Fruit fly (Drosophila melanogaster) whole organism: ENCODE measurements around the gene Klp10A.
A peak's percentile ranks its signal among the peaks of the same experiment; 100 is the strongest.

ENCODE experiments used
- CG8478 ChIP-seq: fragments of >200 bp; optimal IDR thresholded peaks from 2 replicates; lab custom pipeline; 2018; ENCODE audit warnings: inconsistent platforms
- Dll ChIP-seq: fragments of >200 bp; optimal IDR thresholded peaks from 2 replicates; lab custom pipeline; 2017
- EcR ChIP-seq, 2 experiments: fragments of >200 bp; optimal IDR thresholded peaks; 2 replicates each; lab custom pipeline; 2017; ENCODE audit warnings: missing biosample characterization in 2 of 2, missing genetic modification characterization in 2 of 2, missing genetic modification reagents in 2 of 2
- pan ChIP-seq: fragments of >200 bp; optimal IDR thresholded peaks from 2 replicates; lab custom pipeline; 2017
- psq ChIP-seq: fragments of >200 bp; optimal IDR thresholded peaks from 2 replicates; lab custom pipeline; 2017
- usp ChIP-seq: fragments of >200 bp; optimal IDR thresholded peaks from 2 replicates; lab custom pipeline; 2017; ENCODE audit warnings: missing biosample characterization, missing genetic modification characterization, mixed read lengths

Gene Klp10A

DNA sequence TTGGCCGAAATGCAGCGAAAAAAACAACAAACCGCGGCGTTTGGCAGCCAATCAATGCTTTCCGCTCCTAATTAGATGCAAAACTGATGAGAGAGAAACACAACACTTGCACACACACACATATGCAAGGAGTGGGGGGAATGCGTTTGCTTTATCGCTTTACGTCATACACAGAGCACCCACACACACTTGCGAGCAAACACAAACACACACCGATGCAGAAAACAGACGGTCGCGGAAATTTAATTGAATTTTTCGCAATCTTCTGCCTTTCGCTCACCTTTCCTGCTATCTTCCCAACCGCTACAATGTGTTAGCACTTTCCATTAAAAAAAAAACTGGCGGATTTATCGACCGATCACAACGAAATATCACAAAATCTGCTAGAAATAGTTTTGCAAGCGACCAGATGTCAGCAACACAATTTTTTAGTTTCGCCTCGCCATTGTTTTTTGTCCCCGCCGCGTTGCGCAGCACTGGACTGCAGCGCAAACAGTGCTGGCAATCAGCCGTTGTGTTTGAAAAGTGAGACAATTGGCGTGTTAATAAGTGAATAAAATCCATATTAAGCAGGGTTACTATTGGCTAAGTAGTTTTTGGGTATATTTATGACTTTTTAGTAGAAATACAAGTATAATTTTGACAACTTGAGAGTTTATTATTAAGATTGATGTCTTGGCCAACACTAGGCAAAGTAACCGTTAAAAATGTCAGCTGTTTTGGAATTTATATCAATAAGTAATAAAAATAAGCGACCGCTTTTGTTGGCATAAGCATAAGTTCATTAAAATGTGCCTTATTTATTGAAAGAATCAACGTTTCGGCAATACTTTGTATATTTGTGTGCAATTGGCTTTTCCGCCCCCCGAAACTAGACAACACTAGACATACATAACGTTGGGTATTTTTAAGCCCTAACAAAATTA is at the start of gene Klp10A:
TSS of gene Klp10A (minus strand) at position 532 of the 926 bp plus-strand sequence.
- TF ChIP-seq psq (lab: Kevin White, UChicago) (no peak), pan (lab: Kevin White, UChicago) (no peak), Dll (lab: Kevin White, UChicago) (no peak), usp (no peak), EcR (GFP tag; optimal IDR thresholded peaks at IDR 0.05; lab: Kevin White, UChicago) (no peak), CG8478 (lab: Kevin White, UChicago) (no peak)

- TF ChIP-seq pan (lab: Kevin White, UChicago) (no peak), EcR (GFP tag; optimal IDR thresholded peaks at IDR 0.05; lab: Kevin White, UChicago) (no peak), CG8478 (lab: Kevin White, UChicago) (no peak), usp (no peak), psq (lab: Kevin White, UChicago) (no peak), Dll (lab: Kevin White, UChicago) (no peak)
These were observed 45.7 kb upstream of the Klp10A start, which contains the start of gene CG15200 for dm6 chrX:11182631-11183030. TSS of gene CG15200 (plus strand) at chrX:11182931.

DNA sequence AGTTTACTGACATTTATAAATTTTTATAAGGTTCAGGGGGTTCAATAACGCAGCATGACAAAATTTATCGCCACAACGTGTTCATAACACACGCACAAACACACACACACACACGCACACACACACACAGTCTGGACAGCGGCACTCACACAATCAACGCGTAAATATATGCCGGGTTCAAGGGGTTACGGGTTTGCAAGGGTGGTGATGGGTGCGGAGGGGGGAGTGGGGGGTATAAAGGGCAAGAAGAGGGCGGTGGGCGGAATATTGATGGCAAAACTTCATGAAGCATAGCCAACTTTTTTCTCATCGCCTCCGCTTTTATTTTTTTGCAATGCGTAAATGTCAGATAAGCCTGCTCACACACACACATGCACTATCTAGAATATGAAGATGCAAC is 39.2 kb upstream of the Klp10A start:
- TF ChIP-seq usp (no peak), pan (lab: Kevin White, UChicago) (no peak), Dll (lab: Kevin White, UChicago) (no peak), EcR (GFP tag; optimal IDR thresholded peaks at IDR 0.05; lab: Kevin White, UChicago) (no peak), CG8478 (lab: Kevin White, UChicago) (no peak), psq (lab: Kevin White, UChicago) (no peak)

- no peak for TF ChIP-seq usp
- no peak for TF ChIP-seq EcR (GFP tag; optimal IDR thresholded peaks at IDR 0.05; lab: Kevin White, UChicago)
- TF ChIP-seq Dll (lab: Kevin White, UChicago): no peak
- no peak for TF ChIP-seq psq (lab: Kevin White, UChicago)
- TF ChIP-seq CG8478 (lab: Kevin White, UChicago): no peak
These were observed 33.7 kb upstream of the Klp10A start, which contains the start of gene CG1394 for dm6 chrX:11170578-11170977. TSS of gene CG1394 (minus strand) at chrX:11170678.

dm6 chrX:11168958-11169357 is 32.0 kb upstream of the Klp10A start, which contains the start of gene Antdh:
TSS of gene Antdh (minus strand) at chrX:11169058.
- TF ChIP-seq pan (lab: Kevin White, UChicago) (no peak), psq (lab: Kevin White, UChicago) (no peak), Dll (lab: Kevin White, UChicago) (no peak), usp (no peak), CG8478 (lab: Kevin White, UChicago) (no peak), EcR (GFP tag; optimal IDR thresholded peaks at IDR 0.05; lab: Kevin White, UChicago) (no peak)

DNA sequence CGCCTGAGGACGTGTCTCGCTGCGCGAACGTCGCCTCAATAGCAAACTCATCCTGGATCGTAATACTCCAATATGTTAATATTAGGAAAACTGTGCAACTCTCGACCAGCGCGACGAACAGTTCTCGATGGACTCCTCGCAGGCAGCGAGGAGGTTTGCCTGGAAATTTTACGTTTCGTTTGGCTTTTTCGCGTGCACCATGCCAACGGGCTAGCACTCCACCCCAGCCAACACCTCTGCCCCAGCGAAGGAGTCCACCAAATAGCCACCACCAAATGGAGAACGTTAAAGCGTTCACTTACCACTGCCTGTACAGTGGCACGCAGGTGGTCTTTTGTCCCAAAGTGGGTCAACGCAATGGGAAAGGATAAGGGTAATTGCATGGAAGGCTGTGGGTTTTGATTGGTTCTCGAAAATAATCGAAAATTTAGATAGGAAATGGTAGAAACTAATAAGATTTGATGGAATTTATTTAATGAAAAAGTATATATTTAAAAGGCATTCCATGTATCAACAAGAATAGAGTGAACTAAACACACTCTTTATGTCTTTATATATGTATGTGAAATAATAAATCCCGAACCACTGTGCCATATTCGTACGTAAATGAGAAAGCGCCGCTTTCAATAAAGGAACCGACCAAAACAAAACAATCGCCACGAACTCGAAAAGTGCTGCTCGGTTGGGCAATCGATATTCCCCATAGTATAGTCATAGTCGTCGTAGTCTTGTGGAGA is 23.0 kb upstream of the Klp10A start, which contains the start of gene CG32668:
TSS of gene CG32668 (minus strand) at position 51 of the 737 bp plus-strand sequence.
- TF ChIP-seq EcR (GFP tag; optimal IDR thresholded peaks at IDR 0.05; lab: Kevin White, UChicago): no peak

DNA sequence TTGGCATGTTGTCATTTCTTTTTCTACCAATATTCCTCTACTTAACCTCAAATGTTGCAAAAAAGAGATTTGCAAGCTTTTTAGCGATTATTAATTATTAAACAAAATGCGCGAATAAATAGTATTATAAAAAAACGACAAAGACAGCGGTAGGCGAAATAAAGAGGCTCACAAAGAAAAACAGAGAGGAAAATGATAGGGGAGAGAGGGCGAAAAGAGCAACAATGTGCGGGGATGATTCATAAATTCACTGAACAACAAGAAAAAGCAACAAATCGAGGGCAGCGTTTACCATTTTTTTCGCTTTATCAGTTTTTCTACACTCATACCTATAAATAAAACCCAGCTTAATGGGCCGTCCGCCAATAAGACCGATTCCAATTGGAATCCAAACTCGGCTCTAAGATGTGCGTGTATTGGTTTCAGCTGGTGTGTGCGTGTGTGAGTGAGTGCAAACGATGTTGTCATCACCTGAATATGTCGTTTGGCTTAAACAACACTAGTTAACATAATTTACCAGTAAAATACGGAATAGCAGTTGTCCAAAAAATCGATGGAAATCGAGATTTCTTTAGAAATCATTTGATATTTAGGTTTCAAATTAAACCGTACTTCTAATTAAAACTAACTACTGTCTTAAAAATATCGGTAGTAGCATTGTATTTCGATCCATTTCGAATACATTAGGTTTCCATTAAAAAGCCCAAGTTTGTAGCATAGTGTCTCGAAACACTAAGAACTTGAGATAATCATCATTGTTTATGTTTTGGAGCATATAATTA is 19.1 kb upstream of the Klp10A start:
- TF ChIP-seq Dll (lab: Kevin White, UChicago): no peak
- TF ChIP-seq usp: no peak

- TF ChIP-seq psq (lab: Kevin White, UChicago) (no peak), Dll (lab: Kevin White, UChicago) (peak; percentile 83), CG8478 (lab: Kevin White, UChicago) (peak; percentile 56), usp (no peak), EcR (GFP tag; optimal IDR thresholded peaks at IDR 0.05; lab: Kevin White, UChicago) (no peak), pan (lab: Kevin White, UChicago) (no peak)
These were observed 17.7 kb upstream of the Klp10A start for dm6 chrX:11154511-11155197.

dm6 chrX:11153826-11154510 is 17.1 kb upstream of the Klp10A start, which contains the start of the genes rtv and Dlic:
TSS of gene rtv (minus strand) at chrX:11153990.
TSS of gene Dlic (plus strand) at chrX:11154421.
- TF ChIP-seq CG8478 (lab: Kevin White, UChicago): no peak
- TF ChIP-seq psq (lab: Kevin White, UChicago): no peak
- no peak for TF ChIP-seq Dll (lab: Kevin White, UChicago)
- TF ChIP-seq EcR (GFP tag; optimal IDR thresholded peaks at IDR 0.05; lab: Kevin White, UChicago): no peak
- no peak for TF ChIP-seq pan (lab: Kevin White, UChicago)
- TF ChIP-seq usp: no peak

DNA sequence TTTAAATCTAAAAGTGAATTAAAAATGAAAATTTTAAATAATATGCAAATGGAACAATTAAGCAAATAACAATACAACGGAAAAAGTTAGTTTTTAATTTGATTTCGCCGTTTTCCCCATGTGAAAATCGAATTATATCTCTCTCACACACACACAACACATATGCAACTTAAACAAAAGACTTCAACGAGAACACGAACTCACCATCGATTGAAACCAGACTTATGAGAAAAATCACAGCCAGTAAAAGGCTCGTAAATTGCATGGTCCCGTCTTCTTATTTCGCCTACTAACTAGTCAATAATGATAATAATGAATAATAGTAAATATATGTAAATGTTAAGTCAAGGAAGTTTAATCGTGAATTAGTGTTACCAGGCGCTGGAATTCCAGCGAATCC is 16.5 kb upstream of the Klp10A start:
- TF ChIP-seq psq (lab: Kevin White, UChicago) (no peak), CG8478 (lab: Kevin White, UChicago) (no peak), pan (lab: Kevin White, UChicago) (no peak), Dll (lab: Kevin White, UChicago) (no peak), EcR (GFP tag; optimal IDR thresholded peaks at IDR 0.05; lab: Kevin White, UChicago) (no peak), usp (no peak)
